In the genomic region with DNA sequence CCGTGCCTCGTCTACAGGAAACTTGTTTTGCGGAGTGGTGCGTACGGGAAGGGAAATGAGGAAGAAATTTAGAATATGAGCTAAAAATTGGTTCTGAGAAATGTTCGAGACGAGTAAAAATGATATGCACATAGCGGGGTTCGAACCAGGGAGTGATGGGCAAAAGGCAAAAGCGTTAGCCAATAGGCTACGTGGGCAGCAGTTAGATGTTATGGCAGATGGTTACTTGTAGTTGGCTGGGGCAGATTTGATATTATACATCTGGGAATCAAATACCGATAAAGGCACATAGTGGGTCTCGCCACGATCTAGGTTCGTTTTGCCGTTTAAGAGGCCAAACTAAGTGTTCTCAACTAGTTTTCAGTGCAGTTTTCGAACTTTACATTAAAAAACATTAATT, we compare ENCODE assay signal across 3 worm cellular contexts.
TF ChIP-seq lines count a peak whose summit lies in the region.

No protein-coding gene starts in this region.

TF ChIP-seq in whole organism, L4 larva, 104 proteins besides CTCF, POLR2A, EP300 and RAD21 (continued from another document and continues in another):
- TF ChIP-seq daf-8 (GFP tag; IDR thresholded peaks at IDR 0.05; lab: Robert Waterston, UW) (0 out of 2 replicates have a peak, but pooled peaks have one; percentile 47), nhr-25 (tag; optimal IDR thresholded peaks at IDR 0.05; lab: Kevin White, UChicago; ENCODE audit: borderline replicate concordance, insufficient read depth) (no peak), nhr-42 (GFP tag; IDR thresholded peaks at IDR 0.05; lab: Robert Waterston, UW) (0 out of 2 replicates have a peak, but pooled peaks have one; percentile 36), spr-3 (GFP tag; optimal IDR thresholded peaks at IDR 0.05; lab: Kevin White, UChicago) (peak; percentile 14), D1046.2 (GFP tag; IDR thresholded peaks at IDR 0.05; lab: Robert Waterston, UW) (peak; percentile 58; the same call in 1 of the 2 replicates), Y48G9A.11 (GFP tag; IDR thresholded peaks at IDR 0.05; lab: Robert Waterston, UW) (peak; percentile 82), hmg-1.1 (GFP tag; IDR thresholded peaks at IDR 0.05; lab: Robert Waterston, UW) (peak; percentile 44; the same call in 1 of the 2 replicates), lin-13 (GFP tag; optimal IDR thresholded peaks at IDR 0.05; lab: Kevin White, UChicago) (peak; percentile 49), ceh-62 (tag; optimal IDR thresholded peaks at IDR 0.05; lab: Kevin White, UChicago) (no peak), hlh-11 (tag; optimal IDR thresholded peaks at IDR 0.05; lab: Kevin White, UChicago) (no peak), daf-16 (GFP tag; optimal IDR thresholded peaks at IDR 0.05; lab: Kevin White, UChicago) (peak in 1 of 2 experiments; percentile 62), daf-16 (tag; optimal IDR thresholded peaks at IDR 0.05; lab: Kevin White, UChicago) (peak; percentile 8), ces-1 (GFP tag; optimal IDR thresholded peaks at IDR 0.05; lab: Kevin White, UChicago) (no peak), ztf-11 (tag; optimal IDR thresholded peaks at IDR 0.05; lab: Kevin White, UChicago) (no peak), sdz-12 (GFP tag; optimal IDR thresholded peaks at IDR 0.05; lab: Kevin White, UChicago) (no peak), php-3 (GFP tag; IDR thresholded peaks at IDR 0.05; lab: Robert Waterston, UW) (0 out of 2 replicates have a peak, but pooled peaks have one; percentile 36), lin-38 (GFP tag; IDR thresholded peaks at IDR 0.05; lab: Robert Waterston, UW) (peak; percentile 80), vab-7 (GFP tag; IDR thresholded peaks at IDR 0.05; lab: Robert Waterston, UW) (peak; percentile 92), nhr-237 (tag; optimal IDR thresholded peaks at IDR 0.05; lab: Kevin White, UChicago) (no peak), F10B5.3 (tag; optimal IDR thresholded peaks at IDR 0.05; lab: Kevin White, UChicago) (no peak), mdt-29 (GFP tag; IDR thresholded peaks at IDR 0.05; lab: Robert Waterston, UW) (no peak), Y105C5A.15 (GFP tag; IDR thresholded peaks at IDR 0.05; lab: Robert Waterston, UW) (0 out of 2 replicates have a peak, but pooled peaks have one; percentile 76), nhr-6 (tag; optimal IDR thresholded peaks at IDR 0.05; lab: Kevin White, UChicago) (no peak), ctbp-1 (GFP tag; IDR thresholded peaks at IDR 0.05; lab: Robert Waterston, UW) (peak; percentile 65), Y5F2A.4 (GFP tag; optimal IDR thresholded peaks at IDR 0.05; lab: Kevin White, UChicago) (peak; percentile 27), nhr-41 (GFP tag; IDR thresholded peaks at IDR 0.05; lab: Robert Waterston, UW) (0 out of 2 replicates have a peak, but pooled peaks have one; percentile 69), lin-1 (GFP tag; IDR thresholded peaks at IDR 0.05; lab: Robert Waterston, UW) (peak; percentile 46; the same call in 1 of the 2 replicates), T26A8.4 (GFP tag; IDR thresholded peaks at IDR 0.05; lab: Robert Waterston, UW) (0 out of 2 replicates have a peak, but pooled peaks have one; percentile 12), tra-1 (GFP tag; IDR thresholded peaks at IDR 0.05; lab: Robert Waterston, UW) (peak; percentile 33; the same call in 1 of the 2 replicates), zip-2 (tag; optimal IDR thresholded peaks at IDR 0.05; lab: Kevin White, UChicago) (no peak), fos-1 (tag; optimal IDR thresholded peaks at IDR 0.05; lab: Kevin White, UChicago) (no peak), egl-43 (GFP tag; IDR thresholded peaks at IDR 0.05; lab: Robert Waterston, UW) (peak; percentile 79), unc-130 (GFP tag; optimal IDR thresholded peaks at IDR 0.05; lab: Kevin White, UChicago) (peak; percentile 31), arid-1 (GFP tag; conservative IDR thresholded peaks at IDR 0.05; lab: Robert Waterston, UW) (peak; percentile 65; the same call in 1 of the 2 replicates), snpc-1.2 (GFP tag; IDR thresholded peaks at IDR 0.05; lab: Robert Waterston, UW) (peak; percentile 72), nhr-102 (tag; optimal IDR thresholded peaks at IDR 0.05; lab: Kevin White, UChicago) (peak; percentile 13), aha-1 (tag; lab: Kevin White, UChicago) (peak; percentile 96), dmd-6 (GFP tag; IDR thresholded peaks at IDR 0.05; lab: Robert Waterston, UW) (no peak; the same call in 1 of the 2 replicates), mes-2 (tag; optimal IDR thresholded peaks at IDR 0.05; lab: Kevin White, UChicago; ENCODE audit: poor library complexity, severe bottlenecking) (peak; percentile 67)

TF ChIP-seq in whole organism, early embryonic, 17 proteins besides CTCF, POLR2A, EP300 and RAD21 (continued from another document):
- no peak for TF ChIP-seq ama-1 (optimal IDR thresholded peaks at IDR 0.05; lab: Kevin White, UChicago)
- peak; percentile 82 for TF ChIP-seq pes-1 (GFP tag; IDR thresholded peaks at IDR 0.05; lab: Robert Waterston, UW)
- no peak for TF ChIP-seq ets-7 (tag; optimal IDR thresholded peaks at IDR 0.05; lab: Kevin White, UChicago)
- peak; percentile 55; the same call in 1 of the 2 replicates for TF ChIP-seq tbx-11 (GFP tag; IDR thresholded peaks at IDR 0.05; lab: Robert Waterston, UW)

TF ChIP-seq in whole organism, young adult, 124 proteins besides CTCF, POLR2A, EP300 and RAD21 (continued from another document and continues in another):
- TF ChIP-seq bed-1 (GFP tag; IDR thresholded peaks at IDR 0.05; lab: Robert Waterston, UW) (0 out of 2 replicates have a peak, but pooled peaks have one; percentile 26), F39B2.1 (GFP tag; IDR thresholded peaks at IDR 0.05; lab: Robert Waterston, UW) (no peak), T26A5.8 (tag; optimal IDR thresholded peaks at IDR 0.05; lab: Kevin White, UChicago) (no peak), ztf-22 (GFP tag; optimal IDR thresholded peaks at IDR 0.05; lab: Kevin White, UChicago) (no peak), ceh-91 (GFP tag; IDR thresholded peaks at IDR 0.05; lab: Robert Waterston, UW) (no peak), snpc-1.1 (tag; optimal IDR thresholded peaks at IDR 0.05; lab: Kevin White, UChicago; ENCODE audit: insufficient read depth) (no peak), F55B11.4 (tag; optimal IDR thresholded peaks at IDR 0.05; lab: Kevin White, UChicago; ENCODE audit: borderline replicate concordance, insufficient read depth) (no peak), nhr-179 (tag; optimal IDR thresholded peaks at IDR 0.05; lab: Kevin White, UChicago) (no peak), fkh-3 (tag; optimal IDR thresholded peaks at IDR 0.05; lab: Kevin White, UChicago) (peak; percentile 9), chd-7 (tag; optimal IDR thresholded peaks at IDR 0.05; lab: Kevin White, UChicago) (peak; percentile 46), ztf-3 (GFP tag; optimal IDR thresholded peaks at IDR 0.05; lab: Kevin White, UChicago) (no peak), ceh-79 (tag; optimal IDR thresholded peaks at IDR 0.05; lab: Kevin White, UChicago) (no peak), ceh-40 (GFP tag; IDR thresholded peaks at IDR 0.05; lab: Robert Waterston, UW) (0 out of 2 replicates have a peak, but pooled peaks have one; percentile 30), nfya-2 (GFP tag; IDR thresholded peaks at IDR 0.05; lab: Robert Waterston, UW) (no peak), unc-62 (GFP tag; optimal IDR thresholded peaks at IDR 0.05; lab: Kevin White, UChicago) (no peak), nfyb-1 (GFP tag; IDR thresholded peaks at IDR 0.05; lab: Robert Waterston, UW) (peak; percentile 79), lir-1 (GFP tag; conservative IDR thresholded peaks at IDR 0.05; lab: Robert Waterston, UW) (no peak), ztf-6 (GFP tag; IDR thresholded peaks at IDR 0.05; lab: Robert Waterston, UW) (no peak), dpl-1 (GFP tag; optimal IDR thresholded peaks at IDR 0.05; lab: Kevin White, UChicago) (no peak), F33H1.4 (GFP tag; IDR thresholded peaks at IDR 0.05; lab: Robert Waterston, UW) (peak; percentile 36; the same call in 1 of the 2 replicates), snpc-3.4 (tag; optimal IDR thresholded peaks at IDR 0.05; lab: Kevin White, UChicago) (peak; percentile 13), egl-44 (GFP tag; IDR thresholded peaks at IDR 0.05; lab: Robert Waterston, UW) (no peak), hsf-1 (GFP tag; IDR thresholded peaks at IDR 0.05; lab: Robert Waterston, UW) (0 out of 2 replicates have a peak, but pooled peaks have one; percentile 46), somi-1 (GFP tag; optimal IDR thresholded peaks at IDR 0.05; lab: Kevin White, UChicago) (no peak), hlh-26 (GFP tag; conservative IDR thresholded peaks at IDR 0.05; lab: Robert Waterston, UW) (no peak), ccch-3 (GFP tag; optimal IDR thresholded peaks at IDR 0.05; lab: Kevin White, UChicago) (no peak), F49E8.2 (tag; optimal IDR thresholded peaks at IDR 0.05; lab: Kevin White, UChicago; ENCODE audit: insufficient read depth) (peak; percentile 47), mel-28 (tag; optimal IDR thresholded peaks at IDR 0.05; lab: Kevin White, UChicago; ENCODE audit: borderline replicate concordance) (no peak), hmg-1.2 (GFP tag; IDR thresholded peaks at IDR 0.05; lab: Robert Waterston, UW) (peak; percentile 53), atf-7 (tag; optimal IDR thresholded peaks at IDR 0.05; lab: Kevin White, UChicago) (no peak), sptf-2 (GFP tag; optimal IDR thresholded peaks at IDR 0.05; lab: Kevin White, UChicago) (peak; percentile 42), rpc-1 (optimal IDR thresholded peaks at IDR 0.05; lab: Kevin White, UChicago) (peak; percentile 76), rpc-1 (tag; optimal IDR thresholded peaks at IDR 0.05; lab: Kevin White, UChicago) (peak; percentile 86), ceh-58 (GFP tag; IDR thresholded peaks at IDR 0.05; lab: Robert Waterston, UW) (0 out of 2 replicates have a peak, but pooled peaks have one; percentile 83), attf-3 (GFP tag; conservative IDR thresholded peaks at IDR 0.05; lab: Robert Waterston, UW) (peak; percentile 36; the same call in 1 of the 2 replicates), nhr-90 (tag; optimal IDR thresholded peaks at IDR 0.05; lab: Kevin White, UChicago) (peak; percentile 83), B0336.3 (GFP tag; IDR thresholded peaks at IDR 0.05; lab: Robert Waterston, UW) (no peak), Y67H2A.10 (GFP tag; conservative IDR thresholded peaks at IDR 0.05; lab: Robert Waterston, UW) (no peak; the same call in 1 of the 2 replicates), ztf-28 (GFP tag; IDR thresholded peaks at IDR 0.05; lab: Robert Waterston, UW) (no peak), attf-6 (GFP tag; IDR thresholded peaks at IDR 0.05; lab: Robert Waterston, UW) (no peak), T07F8.4 (tag; optimal IDR thresholded peaks at IDR 0.05; lab: Kevin White, UChicago) (peak; percentile 61), let-526 (GFP tag; IDR thresholded peaks at IDR 0.05; lab: Robert Waterston, UW) (no peak), nfya-1 (tag; optimal IDR thresholded peaks at IDR 0.05; lab: Kevin White, UChicago; ENCODE audit: borderline replicate concordance, insufficient read depth) (no peak), ztf-18 (tag; optimal IDR thresholded peaks at IDR 0.05; lab: Kevin White, UChicago) (peak; percentile 64), lsl-1 (GFP tag; optimal IDR thresholded peaks at IDR 0.05; lab: Kevin White, UChicago) (peak; percentile 24), mcd-1 (GFP tag; IDR thresholded peaks at IDR 0.05; lab: Robert Waterston, UW) (0 out of 2 replicates have a peak, but pooled peaks have one; percentile 26), snpc-1.3 (tag; optimal IDR thresholded peaks at IDR 0.05; lab: Kevin White, UChicago; ENCODE audit: insufficient read depth) (peak; percentile 65), Y79H2A.3 (GFP tag; conservative IDR thresholded peaks at IDR 0.05; lab: Robert Waterston, UW) (0 out of 2 replicates have a peak, but pooled peaks have one; percentile 11), aptf-3 (GFP tag; IDR thresholded peaks at IDR 0.05; lab: Robert Waterston, UW) (0 out of 2 replicates have a peak, but pooled peaks have one; percentile 37), aptf-2 (GFP tag; conservative IDR thresholded peaks at IDR 0.05; lab: Robert Waterston, UW) (no peak), F52B5.7 (tag; optimal IDR thresholded peaks at IDR 0.05; lab: Kevin White, UChicago) (no peak), egrh-3 (GFP tag; IDR thresholded peaks at IDR 0.05; lab: Robert Waterston, UW) (no peak), efl-1 (GFP tag; optimal IDR thresholded peaks at IDR 0.05; lab: Kevin White, UChicago) (no peak), F22D6.2 (tag; optimal IDR thresholded peaks at IDR 0.05; lab: Kevin White, UChicago) (no peak), ceh-100 (GFP tag; IDR thresholded peaks at IDR 0.05; lab: Robert Waterston, UW) (no peak), K12H6.12 (tag; optimal IDR thresholded peaks at IDR 0.05; lab: Kevin White, UChicago) (no peak), hlh-12 (tag; optimal IDR thresholded peaks at IDR 0.05; lab: Kevin White, UChicago) (no peak), B0019.2 (GFP tag; conservative IDR thresholded peaks at IDR 0.05; lab: Robert Waterston, UW) (no peak), zfh-2 (GFP tag; conservative IDR thresholded peaks at IDR 0.05; lab: Robert Waterston, UW) (no peak), gei-17 (GFP tag; optimal IDR thresholded peaks at IDR 0.05; lab: Kevin White, UChicago) (no peak), F57C9.4 (tag; optimal IDR thresholded peaks at IDR 0.05; lab: Kevin White, UChicago) (no peak), Y95B8A.8 (GFP tag; IDR thresholded peaks at IDR 0.05; lab: Robert Waterston, UW) (no peak), ets-4 (GFP tag; optimal IDR thresholded peaks at IDR 0.05; lab: Kevin White, UChicago) (no peak), nhr-27 (tag; optimal IDR thresholded peaks at IDR 0.05; lab: Kevin White, UChicago) (no peak), lin-26 (GFP tag; IDR thresholded peaks at IDR 0.05; lab: Robert Waterston, UW) (peak; percentile 92), C06A6.2 (GFP tag; conservative IDR thresholded peaks at IDR 0.05; lab: Robert Waterston, UW) (no peak), lin-35 (GFP tag; optimal IDR thresholded peaks at IDR 0.05; lab: Kevin White, UChicago) (no peak), nhr-120 (GFP tag; IDR thresholded peaks at IDR 0.05; lab: Robert Waterston, UW) (no peak), madf-10 (tag; optimal IDR thresholded peaks at IDR 0.05; lab: Kevin White, UChicago) (peak; percentile 38), madf-6 (GFP tag; IDR thresholded peaks at IDR 0.05; lab: Robert Waterston, UW) (peak; percentile 67), Y53F4B.3 (GFP tag; IDR thresholded peaks at IDR 0.05; lab: Robert Waterston, UW) (no peak), tbp1 (GFP tag; optimal IDR thresholded peaks at IDR 0.05; lab: Kevin White, UChicago) (peak; percentile 97), dox-1 (GFP tag; IDR thresholded peaks at IDR 0.05; lab: Robert Waterston, UW) (no peak), lin-40 (tag; optimal IDR thresholded peaks at IDR 0.05; lab: Kevin White, UChicago) (no peak), C17E4.6 (GFP tag; IDR thresholded peaks at IDR 0.05; lab: Robert Waterston, UW) (0 out of 2 replicates have a peak, but pooled peaks have one; percentile 13), mxl-1 (tag; optimal IDR thresholded peaks at IDR 0.05; lab: Kevin White, UChicago) (peak; percentile 81), D2030.7 (GFP tag; IDR thresholded peaks at IDR 0.05; lab: Robert Waterston, UW) (peak; percentile 66), madf-8 (GFP tag; conservative IDR thresholded peaks at IDR 0.05; lab: Robert Waterston, UW) (no peak), nhr-80 (tag; optimal IDR thresholded peaks at IDR 0.05; lab: Kevin White, UChicago) (no peak), rec-8 (tag; optimal IDR thresholded peaks at IDR 0.05; lab: Kevin White, UChicago) (peak; percentile 66 to 90), pbrm-1 (GFP tag; IDR thresholded peaks at IDR 0.05; lab: Robert Waterston, UW) (0 out of 2 replicates have a peak, but pooled peaks have one; percentile 43), lsy-27 (tag; optimal IDR thresholded peaks at IDR 0.05; lab: Kevin White, UChicago; ENCODE audit: borderline replicate concordance, insufficient read depth) (no peak), attf-5 (GFP tag; optimal IDR thresholded peaks at IDR 0.05; lab: Kevin White, UChicago) (peak; percentile 17), sea-2 (GFP tag; IDR thresholded peaks at IDR 0.05; lab: Robert Waterston, UW) (no peak)
